Worm (Caenorhabditis elegans): ENCODE results near the gene F42C5.6.
A peak's percentile ranks its signal among the peaks of the same experiment; 100 is the strongest.

Gene F42C5.6

DNA sequence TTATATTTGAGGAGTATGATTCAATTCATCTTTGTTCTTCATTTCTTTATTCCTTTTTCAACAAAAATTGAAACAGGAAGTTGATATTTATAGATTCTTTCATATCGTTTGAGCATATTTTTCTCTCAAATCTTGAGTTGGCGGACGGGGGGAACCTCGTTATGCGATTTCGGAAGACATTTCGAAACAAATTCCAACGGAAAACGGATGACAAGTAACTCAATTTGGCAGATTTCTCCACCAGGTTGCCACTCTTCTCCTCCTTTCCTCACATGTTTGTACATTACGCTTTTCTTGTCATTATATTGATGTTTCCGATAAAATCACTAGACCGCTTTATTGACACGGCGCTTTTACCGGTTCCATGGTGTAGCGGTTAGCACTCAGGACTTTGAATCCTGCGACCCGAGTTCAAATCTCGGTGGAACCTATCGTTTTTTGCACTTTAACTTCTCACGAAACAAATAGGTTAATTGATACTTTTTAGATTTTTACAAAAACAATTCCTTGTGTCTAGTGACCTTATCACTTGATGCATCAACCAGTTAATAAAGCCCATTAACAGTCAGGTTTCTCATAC, 33.8 kb downstream of the F42C5.6 start:
- TF ChIP-seq lin-26 (GFP tag; IDR thresholded peaks at IDR 0.05) (peak; percentile 79; the same call in 1 of the 2 replicates), lsl-1 (GFP tag; optimal IDR thresholded peaks at IDR 0.05) (no peak), ets-4 (GFP tag; optimal IDR thresholded peaks at IDR 0.05) (no peak), lsy-27 (tag; optimal IDR thresholded peaks at IDR 0.05; ENCODE audit: borderline replicate concordance, insufficient read depth) (peak; percentile 8), repo-1 (tag; optimal IDR thresholded peaks at IDR 0.05) (no peak), B0261.1 (tag; optimal IDR thresholded peaks at IDR 0.05) (peak; percentile 63), die-1 (tag; optimal IDR thresholded peaks at IDR 0.05) (peak; percentile 37), ztf-25 (GFP tag; IDR thresholded peaks at IDR 0.05) (0 out of 2 replicates have a peak, but pooled peaks have one; percentile 9), snpc-4 (GFP tag; optimal IDR thresholded peaks at IDR 0.05) (peak; percentile 54), snpc-4 (tag; optimal IDR thresholded peaks at IDR 0.05) (peak in 2 of 4 experiments; percentile 57 to 74), F23B12.7 (tag; optimal IDR thresholded peaks at IDR 0.05; ENCODE audit: insufficient read depth) (peak; percentile 39), D2030.7 (GFP tag; IDR thresholded peaks at IDR 0.05) (0 out of 2 replicates have a peak, but pooled peaks have one; percentile 32), him-1 (tag; optimal IDR thresholded peaks at IDR 0.05) (peak; percentile 54), nhr-179 (tag; optimal IDR thresholded peaks at IDR 0.05) (no peak), cebp-2 (GFP tag; IDR thresholded peaks at IDR 0.05) (no peak), F55B11.4 (tag; optimal IDR thresholded peaks at IDR 0.05; ENCODE audit: borderline replicate concordance, insufficient read depth) (no peak), tbp1 (GFP tag; optimal IDR thresholded peaks at IDR 0.05) (peak; percentile 91), snpc-1.3 (tag; optimal IDR thresholded peaks at IDR 0.05; ENCODE audit: insufficient read depth) (peak; percentile 29), rpc-1 (optimal IDR thresholded peaks at IDR 0.05) (peak; percentile 67), rpc-1 (tag; optimal IDR thresholded peaks at IDR 0.05) (peak; percentile 84), F10E7.11 (tag; optimal IDR thresholded peaks at IDR 0.05) (no peak), ceh-91 (GFP tag; IDR thresholded peaks at IDR 0.05) (no peak)

DNA sequence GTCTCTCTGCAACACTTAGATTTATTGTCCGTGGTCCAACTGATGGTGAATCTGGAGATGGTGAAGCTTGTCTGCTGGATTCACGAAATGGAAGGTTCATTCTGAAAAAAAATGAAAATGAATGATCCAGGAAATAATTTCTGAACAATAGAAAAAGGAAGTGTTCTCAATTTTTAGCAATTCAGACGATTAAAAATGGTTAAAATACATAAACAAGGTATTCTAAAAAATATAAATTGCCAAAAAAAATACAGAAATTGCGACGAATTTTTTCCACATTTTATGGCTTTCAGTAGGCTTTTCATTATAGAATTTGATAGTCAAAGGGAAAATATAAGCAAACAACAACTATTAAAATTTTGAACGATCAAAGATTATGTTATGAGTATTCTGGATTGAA, 45.7 kb downstream of the F42C5.6 start, which contains the start of gene glb-2:
glb-2 (minus strand) TSS at position 101 of the 400 bp plus-strand sequence.
- TF ChIP-seq bed-1 (GFP tag; IDR thresholded peaks at IDR 0.05): no peak
- TF ChIP-seq tlf-1 (GFP tag; optimal IDR thresholded peaks at IDR 0.05): no peak
- no peak for TF ChIP-seq ztf-28 (GFP tag; IDR thresholded peaks at IDR 0.05)
- TF ChIP-seq Y53F4B.3 (GFP tag; IDR thresholded peaks at IDR 0.05): no peak
- TF ChIP-seq him-1 (tag; optimal IDR thresholded peaks at IDR 0.05): no peak
- no peak for TF ChIP-seq ztf-25 (GFP tag; IDR thresholded peaks at IDR 0.05)
- TF ChIP-seq F57A8.1 (GFP tag; optimal IDR thresholded peaks at IDR 0.05): no peak
- TF ChIP-seq lin-54 (GFP tag; optimal IDR thresholded peaks at IDR 0.05): no peak
- TF ChIP-seq snpc-1.1 (tag; optimal IDR thresholded peaks at IDR 0.05; ENCODE audit: insufficient read depth): no peak
- TF ChIP-seq lin-40 (tag; optimal IDR thresholded peaks at IDR 0.05): no peak
- no peak for TF ChIP-seq F10E7.11 (tag; optimal IDR thresholded peaks at IDR 0.05)
- TF ChIP-seq ceh-58 (GFP tag; IDR thresholded peaks at IDR 0.05): no peak
- TF ChIP-seq Y53G8AR.9 (GFP tag; conservative IDR thresholded peaks at IDR 0.05): no peak
- no peak for TF ChIP-seq dpl-1 (GFP tag; optimal IDR thresholded peaks at IDR 0.05)
- TF ChIP-seq ztf-22 (GFP tag; optimal IDR thresholded peaks at IDR 0.05): no peak
- no peak for TF ChIP-seq nhr-80 (tag; optimal IDR thresholded peaks at IDR 0.05)

DNA sequence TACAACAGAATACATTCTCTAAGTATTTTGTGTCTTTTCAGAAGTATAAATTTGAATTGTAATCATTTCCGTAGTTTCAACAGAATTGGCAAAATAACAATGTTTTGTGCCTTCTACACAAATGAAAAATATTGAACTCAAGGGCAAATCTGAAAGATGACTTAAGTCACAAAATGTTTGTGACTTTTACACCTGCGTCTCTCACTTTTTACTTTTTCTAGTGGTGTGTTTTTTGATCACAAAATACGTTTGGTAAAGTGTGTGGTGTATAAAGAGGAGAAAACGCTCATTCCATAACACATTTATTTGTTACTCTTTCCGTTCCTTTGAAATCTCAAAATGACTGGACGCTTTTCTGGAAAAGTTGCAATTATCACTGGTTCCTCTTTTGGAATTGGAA, 48.3 kb downstream of the F42C5.6 start, which contains the start of gene C06E4.3:
C06E4.3 (plus strand) TSS at position 289 of the 400 bp plus-strand sequence.
- TF ChIP-seq Y53G8AR.9 (GFP tag; conservative IDR thresholded peaks at IDR 0.05) (no peak), hmg-20 (GFP tag; IDR thresholded peaks at IDR 0.05) (no peak), T26A5.8 (tag; optimal IDR thresholded peaks at IDR 0.05) (no peak), ztf-22 (GFP tag; optimal IDR thresholded peaks at IDR 0.05) (no peak), nhr-179 (tag; optimal IDR thresholded peaks at IDR 0.05) (no peak), K12H6.12 (tag; optimal IDR thresholded peaks at IDR 0.05) (no peak), madf-8 (GFP tag; conservative IDR thresholded peaks at IDR 0.05) (no peak), lsl-1 (GFP tag; optimal IDR thresholded peaks at IDR 0.05) (no peak), hsf-1 (GFP tag; IDR thresholded peaks at IDR 0.05) (no peak), ztf-26 (tag; optimal IDR thresholded peaks at IDR 0.05) (no peak), gei-17 (GFP tag; optimal IDR thresholded peaks at IDR 0.05) (no peak), lin-40 (tag; optimal IDR thresholded peaks at IDR 0.05) (no peak), pha-4 (tag; optimal IDR thresholded peaks at IDR 0.05) (no peak), ZK185.1 (tag; optimal IDR thresholded peaks at IDR 0.05; ENCODE audit: poor library complexity, severe bottlenecking) (no peak)
